Worm (Caenorhabditis elegans) whole organism, L3 larva: ENCODE data around the gene str-106.

Experiments used
- aly-2 ChIP-seq: fragments of 150-350 bp; optimal IDR thresholded peaks from 2 replicates; lab custom pipeline; 2014; ENCODE audit warnings: missing biosample characterization, missing genetic modification characterization
- ama-1 ChIP-seq: fragments of 150-350 bp; optimal IDR thresholded peaks from 2 replicates; lab custom pipeline; 2018
- ceh-82 ChIP-seq: fragments of 150-350 bp; optimal IDR thresholded peaks from 2 replicates; lab custom pipeline; 2014; ENCODE audit warnings: missing biosample characterization, missing genetic modification characterization
- elt-2 ChIP-seq: sonication (generic microtip); optimal IDR thresholded peaks from 2 replicates; lab custom pipeline; 2016; ENCODE audit warnings: missing genetic modification reagents, mild to moderate bottlenecking, missing genetic modification characterization, missing compliant biosample characterization
- elt-3 ChIP-seq, 3 experiments: fragments of 150-350 bp in 1 of 3; sonication (generic microtip) in 2 of 3; optimal IDR thresholded peaks; 2 replicates in 2 of 3; 4 replicates in 1 of 3; lab custom pipeline; 2014 to 2017; ENCODE audit warnings: missing biosample characterization in 3 of 3, missing genetic modification characterization in 3 of 3
- hmg-11 ChIP-seq: sonication (generic microtip); optimal IDR thresholded peaks from 2 replicates; lab custom pipeline; 2016; ENCODE audit warnings: missing genetic modification characterization, missing compliant biosample characterization
- mdl-1 ChIP-seq: fragments of 150-350 bp; optimal IDR thresholded peaks from 2 replicates; lab custom pipeline; 2014; ENCODE audit warnings: missing biosample characterization, missing genetic modification characterization
- nhr-25 ChIP-seq: sonication (generic microtip); optimal IDR thresholded peaks from 2 replicates; lab custom pipeline; 2017; ENCODE audit warnings: missing biosample characterization, missing genetic modification characterization
- nhr-28 ChIP-seq: fragments of 150-350 bp; optimal IDR thresholded peaks from 2 replicates; lab custom pipeline; 2014; ENCODE audit warnings: missing biosample characterization, missing genetic modification characterization
- unc-39 ChIP-seq: sonication (generic microtip); optimal IDR thresholded peaks from 4 replicates; lab custom pipeline; 2017; ENCODE audit warnings: missing biosample characterization, missing genetic modification characterization
- zag-1 ChIP-seq: fragments of 150-350 bp; optimal IDR thresholded peaks from 2 replicates; lab custom pipeline; 2014; ENCODE audit warnings: missing biosample characterization, missing genetic modification characterization
- ztf-11 ChIP-seq: fragments of 150-350 bp; optimal IDR thresholded peaks from 2 replicates; lab custom pipeline; 2014; ENCODE audit warnings: missing biosample characterization, missing genetic modification characterization
- ztf-4 ChIP-seq: fragments of 150-350 bp; optimal IDR thresholded peaks from 2 replicates; lab custom pipeline; 2014; ENCODE audit warnings: missing biosample characterization, missing genetic modification characterization

DNA sequence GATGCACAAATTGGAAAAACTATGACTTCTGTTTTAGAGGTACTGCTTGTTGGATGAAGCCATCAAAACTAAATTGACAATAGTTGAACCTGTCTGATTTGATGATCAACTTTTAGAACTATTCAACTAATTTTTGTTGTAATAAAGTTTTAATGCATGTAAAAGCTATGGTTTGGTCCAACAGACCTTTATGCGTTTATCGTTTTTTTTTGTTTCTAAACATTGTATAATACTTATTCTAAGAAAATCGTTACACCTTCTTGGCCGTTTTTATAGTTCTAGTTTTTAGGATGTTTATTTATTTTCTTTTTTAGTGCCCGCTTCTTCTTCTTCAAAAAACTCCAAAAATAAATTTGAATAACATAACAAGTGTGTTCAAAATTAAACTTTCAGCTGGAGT lies 16.7 kb upstream of the str-106 start, which contains the start of gene F10A3.12:
- TF ChIP-seq ama-1 (no peak), nhr-28 (tag; lab: Kevin White, UChicago) (no peak), hmg-11 (tag; lab: Kevin White, UChicago) (no peak), elt-2 (no peak), mdl-1 (no peak), ztf-4 (tag; lab: Kevin White, UChicago) (no peak), zag-1 (tag; lab: Kevin White, UChicago) (no peak), unc-39 (tag; lab: Kevin White, UChicago) (no peak), nhr-25 (tag; lab: Kevin White, UChicago) (no peak), elt-3 (tag; optimal IDR thresholded peaks at IDR 0.05; lab: Kevin White, UChicago) (no peak), ztf-11 (tag; lab: Kevin White, UChicago) (no peak), aly-2 (no peak), ceh-82 (tag; lab: Kevin White, UChicago) (no peak)
